Fruit fly (Drosophila melanogaster): ENCODE results near the gene CG13398.

The CG13398 gene

DNA sequence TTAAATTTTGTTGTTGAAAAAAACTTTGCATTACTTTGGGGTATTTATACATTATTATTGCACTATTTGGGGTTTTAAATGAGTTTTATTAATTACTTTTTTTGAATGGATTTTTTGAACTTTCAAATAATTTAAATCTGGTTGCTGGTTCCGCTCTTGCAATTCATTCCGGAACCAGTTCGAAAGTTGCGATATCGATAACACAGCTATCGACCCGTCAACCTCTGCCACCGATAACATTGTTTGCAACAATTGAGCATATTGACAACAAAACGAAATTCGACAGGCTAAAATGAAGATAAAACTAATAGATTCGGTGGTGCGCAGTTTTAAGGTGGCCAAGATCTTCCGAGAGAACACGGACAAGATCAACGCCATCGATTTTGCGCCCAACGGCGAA is 40.8 kb downstream of the CG13398 start, which contains the start of gene Wdr82 (continued):
- no peak for TF ChIP-seq CG10274 (GFP tag; optimal IDR thresholded peaks at IDR 0.05)
- no peak for TF ChIP-seq trh (GFP tag; optimal IDR thresholded peaks at IDR 0.05)
- TF ChIP-seq CG4617 (GFP tag; optimal IDR thresholded peaks at IDR 0.05; ENCODE audit: borderline replicate concordance): peak; percentile 6
- peak; percentile 42 for TF ChIP-seq trem (tag; optimal IDR thresholded peaks at IDR 0.05)
- TF ChIP-seq CG10959 (GFP tag; IDR thresholded peaks at IDR 0.05): no peak
- TF ChIP-seq CG2889 (GFP tag; IDR thresholded peaks at IDR 0.05): no peak
- TF ChIP-seq CG17186 (GFP tag; optimal IDR thresholded peaks at IDR 0.05): no peak
- no peak for TF ChIP-seq CG2199 (GFP tag; IDR thresholded peaks at IDR 0.05)
- peak in 1 of 2 experiments; percentile 8 for TF ChIP-seq crp (GFP tag; optimal IDR thresholded peaks at IDR 0.05)
- TF ChIP-seq CG6272 (GFP tag; IDR thresholded peaks at IDR 0.05): no peak
- TF ChIP-seq Scr (GFP tag; IDR thresholded peaks at IDR 0.05; ENCODE audit: partially characterized antibody): peak; percentile 75
- TF ChIP-seq Dp (GFP tag; optimal IDR thresholded peaks at IDR 0.05): peak; percentile 84
- TF ChIP-seq CG10462 (GFP tag; optimal IDR thresholded peaks at IDR 0.05): no peak
- peak; percentile 84 for TF ChIP-seq zen2 (GFP tag; IDR thresholded peaks at IDR 0.05; ENCODE audit: partially characterized antibody)
- TF ChIP-seq CG14710 (tag; optimal IDR thresholded peaks at IDR 0.05): peak; percentile 28
- no peak for TF ChIP-seq CG4360 (GFP tag; IDR thresholded peaks at IDR 0.05)
- no peak for TF ChIP-seq Trl (optimal IDR thresholded peaks at IDR 0.05)
- no peak for TF ChIP-seq Trl (GFP tag; optimal IDR thresholded peaks at IDR 0.05)
- no peak for TF ChIP-seq lbe (GFP tag; optimal IDR thresholded peaks at IDR 0.05)
- no peak for TF ChIP-seq schlank (tag; optimal IDR thresholded peaks at IDR 0.05)
- TF ChIP-seq CG14860 (GFP tag; IDR thresholded peaks at IDR 0.05; ENCODE audit: partially characterized antibody): peak; percentile 62
- peak; percentile 55; the same call in 2 of the 3 replicates for TF ChIP-seq knrl (GFP tag; IDR thresholded peaks at IDR 0.05; ENCODE audit: partially characterized antibody)
- TF ChIP-seq dysf (GFP tag; IDR thresholded peaks at IDR 0.05): no peak
- TF ChIP-seq CG11696 (GFP tag; IDR thresholded peaks at IDR 0.05): no peak
- TF ChIP-seq CG8281 (tag; optimal IDR thresholded peaks at IDR 0.05): peak; percentile 63
- TF ChIP-seq E2f2 (GFP tag; IDR thresholded peaks at IDR 0.05): peak; percentile 88
- no peak for TF ChIP-seq D19A (tag; optimal IDR thresholded peaks at IDR 0.05)
- peak; percentile 76 for TF ChIP-seq unc-4 (GFP tag; IDR thresholded peaks at IDR 0.05; ENCODE audit: partially characterized antibody)
- TF ChIP-seq CG11504 (tag; optimal IDR thresholded peaks at IDR 0.05): peak; percentile 77
- TF ChIP-seq CG8359 (GFP tag; optimal IDR thresholded peaks at IDR 0.05; ENCODE audit: borderline replicate concordance): no peak
- peak; percentile 44 for TF ChIP-seq CG1603 (tag; optimal IDR thresholded peaks at IDR 0.05)
- TF ChIP-seq Opbp (GFP tag; IDR thresholded peaks at IDR 0.05; ENCODE audit: partially characterized antibody): peak; percentile 71; the same call in 2 of the 3 replicates
- no peak for TF ChIP-seq CG33213 (GFP tag; optimal IDR thresholded peaks at IDR 0.05)
- no peak for TF ChIP-seq ci (GFP tag; IDR thresholded peaks at IDR 0.05)
- no peak for TF ChIP-seq Sox100B (GFP tag; optimal IDR thresholded peaks at IDR 0.05)
- TF ChIP-seq CG4854 (GFP tag; optimal IDR thresholded peaks at IDR 0.05): no peak
- TF ChIP-seq CG10654 (GFP tag; optimal IDR thresholded peaks at IDR 0.05): no peak
- TF ChIP-seq mirr (GFP tag; optimal IDR thresholded peaks at IDR 0.05): no peak
- no peak for TF ChIP-seq sens-2 (GFP tag; IDR thresholded peaks at IDR 0.05)
- no peak for TF ChIP-seq CG6854 (GFP tag; optimal IDR thresholded peaks at IDR 0.05)
- no peak for TF ChIP-seq CG13624 (GFP tag; optimal IDR thresholded peaks at IDR 0.05)
- TF ChIP-seq CG18262 (tag; optimal IDR thresholded peaks at IDR 0.05): no peak
- TF ChIP-seq CG10147 (GFP tag; optimal IDR thresholded peaks at IDR 0.05): no peak
- TF ChIP-seq CG1647 (GFP tag; optimal IDR thresholded peaks at IDR 0.05): no peak
- peak; percentile 93 for TF ChIP-seq CG34224 (GFP tag; IDR thresholded peaks at IDR 0.05; ENCODE audit: partially characterized antibody)
- no peak for TF ChIP-seq CG10366 (GFP tag; IDR thresholded peaks at IDR 0.05)
- TF ChIP-seq peb (GFP tag; IDR thresholded peaks at IDR 0.05): no peak
- TF ChIP-seq Ptx1 (GFP tag; IDR thresholded peaks at IDR 0.05): no peak
- TF ChIP-seq nerfin-2 (GFP tag; IDR thresholded peaks at IDR 0.05; ENCODE audit: partially characterized antibody): peak; percentile 76; the same call in 1 of the 2 replicates
- no peak for TF ChIP-seq CG9215 (GFP tag; IDR thresholded peaks at IDR 0.05)
- TF ChIP-seq CG17568 (GFP tag; optimal IDR thresholded peaks at IDR 0.05): no peak

All from whole organism, embryonic.